Worm (Caenorhabditis elegans) whole organism, late embryonic: ENCODE measurements around the gene set-3.
A peak's percentile ranks its signal among the peaks of the same experiment; 100 is the strongest.

Experiments
- C08G9.2 ChIP-seq: sonication (generic microtip); optimal IDR thresholded peaks from 2 replicates; lab custom pipeline; 2016; ENCODE audit warnings: mild to moderate bottlenecking, missing genetic modification characterization, moderate library complexity, missing compliant biosample characterization
- C38D4.7 ChIP-seq: fragments of 200-800 bp; sonication (Bioruptor generic); optimal IDR thresholded peaks from 2 replicates; lab custom pipeline; 2018; ENCODE audit warnings: mild to moderate bottlenecking, missing genetic modification characterization, moderate library complexity, missing compliant biosample characterization
- T23F11.4 ChIP-seq: fragments of 200-800 bp; sonication (Bioruptor generic); optimal IDR thresholded peaks from 2 replicates; lab custom pipeline; 2018; ENCODE audit warnings: mild to moderate bottlenecking, missing genetic modification characterization, missing compliant biosample characterization
- ahr-1 ChIP-seq: sonication (generic microtip); optimal IDR thresholded peaks from 2 replicates; lab custom pipeline; 2016; ENCODE audit warnings: missing genetic modification characterization, missing compliant biosample characterization
- ama-1 ChIP-seq: fragments of 150-350 bp; optimal IDR thresholded peaks from 2 replicates; lab custom pipeline; 2014
- ceh-14 ChIP-seq: sonication (generic microtip); optimal IDR thresholded peaks from 2 replicates; lab custom pipeline; 2016; ENCODE audit warnings: missing genotype, missing genetic modification characterization, missing compliant biosample characterization
- ceh-24 ChIP-seq: sonication (generic microtip); optimal IDR thresholded peaks from 2 replicates; lab custom pipeline; 2016; ENCODE audit warnings: mild to moderate bottlenecking, missing genetic modification characterization, missing compliant biosample characterization
- ceh-30 ChIP-seq: fragments of 150-350 bp; optimal IDR thresholded peaks from 2 replicates; lab custom pipeline; 2014; ENCODE audit warnings: missing biosample characterization, missing genetic modification characterization
- ceh-31 ChIP-seq: sonication (generic microtip); optimal IDR thresholded peaks from 2 replicates; lab custom pipeline; 2016; ENCODE audit warnings: missing genetic modification characterization, missing compliant biosample characterization
- ceh-34 ChIP-seq: sonication (generic microtip); optimal IDR thresholded peaks from 2 replicates; lab custom pipeline; 2016; ENCODE audit warnings: mild to moderate bottlenecking, missing genetic modification characterization, missing compliant biosample characterization
- ceh-45 ChIP-seq: fragments of 200-800 bp; sonication (Bioruptor generic); IDR thresholded peaks from 2 replicates; pipeline ENCODE4 v1.3.6; 2022; ENCODE audit warnings: missing genetic modification reagents, missing genetic modification characterization, missing compliant biosample characterization
- ceh-6 ChIP-seq: fragments of 200-800 bp; sonication (Bioruptor generic); optimal IDR thresholded peaks from 2 replicates; lab custom pipeline; 2018; ENCODE audit warnings: mild to moderate bottlenecking, missing genetic modification characterization, missing compliant biosample characterization
- ceh-9 ChIP-seq: sonication (generic microtip); optimal IDR thresholded peaks from 2 replicates; lab custom pipeline; 2016; ENCODE audit warnings: mild to moderate bottlenecking, missing genetic modification characterization, inconsistent platforms, missing compliant biosample characterization
- elt-2 ChIP-seq: sonication (generic microtip); optimal IDR thresholded peaks from 2 replicates; lab custom pipeline; 2016; ENCODE audit warnings: missing genetic modification reagents, missing genetic modification characterization, missing compliant biosample characterization
- elt-4 ChIP-seq: sonication (generic microtip); optimal IDR thresholded peaks from 2 replicates; lab custom pipeline; 2016; ENCODE audit warnings: missing genetic modification characterization, missing compliant biosample characterization
- eyg-1 ChIP-seq: sonication (generic microtip); optimal IDR thresholded peaks from 2 replicates; lab custom pipeline; 2016; ENCODE audit warnings: missing genotype, missing genetic modification characterization, missing compliant biosample characterization
- fax-1 ChIP-seq: sonication (generic microtip); optimal IDR thresholded peaks from 2 replicates; lab custom pipeline; 2016; ENCODE audit warnings: missing genotype, missing genetic modification characterization, missing compliant biosample characterization
- fkh-10 ChIP-seq: fragments of 150-350 bp; optimal IDR thresholded peaks from 2 replicates; lab custom pipeline; 2014; ENCODE audit warnings: missing biosample characterization, missing genetic modification reagents, missing genetic modification characterization
- fkh-6 ChIP-seq: sonication (generic microtip); optimal IDR thresholded peaks from 2 replicates; lab custom pipeline; 2016; ENCODE audit warnings: missing genetic modification characterization, missing compliant biosample characterization
- gmeb-2 ChIP-seq: sonication (generic microtip); optimal IDR thresholded peaks from 2 replicates; lab custom pipeline; 2016; ENCODE audit warnings: missing genetic modification characterization, inconsistent platforms, missing compliant biosample characterization
- hlh-30 ChIP-seq: sonication (generic microtip); optimal IDR thresholded peaks from 2 replicates; lab custom pipeline; 2017; ENCODE audit warnings: antibody characterized with exemption, missing genetic modification characterization, missing compliant biosample characterization; ENCODE audit not compliant: insufficient read depth
- lim-6 ChIP-seq: sonication (generic microtip); optimal IDR thresholded peaks from 2 replicates; lab custom pipeline; 2016; ENCODE audit warnings: missing genetic modification characterization, missing compliant biosample characterization
- madf-2 ChIP-seq: sonication (generic microtip); optimal IDR thresholded peaks from 2 replicates; lab custom pipeline; 2017; ENCODE audit warnings: missing genetic modification characterization, missing compliant biosample characterization
- nfya-1 ChIP-seq: sonication (generic microtip); optimal IDR thresholded peaks from 2 replicates; lab custom pipeline; 2017; ENCODE audit warnings: missing genetic modification characterization, mild to moderate bottlenecking, missing compliant biosample characterization, antibody characterized with exemption, moderate library complexity
- nhr-11 ChIP-seq: fragments of 150-350 bp; optimal IDR thresholded peaks from 2 replicates; lab custom pipeline; 2014; ENCODE audit warnings: missing biosample characterization, missing genetic modification characterization
- odd-2 ChIP-seq: sonication (generic microtip); optimal IDR thresholded peaks from 2 replicates; lab custom pipeline; 2017; ENCODE audit warnings: antibody characterized with exemption, mild to moderate bottlenecking, missing genetic modification characterization, missing compliant biosample characterization
- pag-3 ChIP-seq: sonication (generic microtip); optimal IDR thresholded peaks from 2 replicates; lab custom pipeline; 2016; ENCODE audit warnings: missing compliant biosample characterization, missing genetic modification characterization, borderline replicate concordance
- pax-1 ChIP-seq: fragments of 150-350 bp; optimal IDR thresholded peaks from 2 replicates; lab custom pipeline; 2014; ENCODE audit warnings: missing biosample characterization, missing genetic modification characterization
- pros-1 ChIP-seq: fragments of 150-350 bp; optimal IDR thresholded peaks from 2 replicates; lab custom pipeline; 2014; ENCODE audit warnings: missing biosample characterization, missing genetic modification reagents, missing genetic modification characterization
- rnt-1 ChIP-seq: sonication (generic microtip); optimal IDR thresholded peaks from 2 replicates; lab custom pipeline; 2016; ENCODE audit warnings: missing genetic modification characterization, missing compliant biosample characterization
- sdc-2 ChIP-seq: sonication (generic microtip); optimal IDR thresholded peaks from 2 replicates; lab custom pipeline; 2016; ENCODE audit warnings: missing genotype, missing genetic modification characterization, missing compliant biosample characterization
- sox-4 ChIP-seq: sonication (generic microtip); optimal IDR thresholded peaks from 2 replicates; lab custom pipeline; 2017; ENCODE audit warnings: mild to moderate bottlenecking, missing genetic modification characterization, inconsistent platforms, missing compliant biosample characterization
- unc-42 ChIP-seq: sonication (generic microtip); optimal IDR thresholded peaks from 2 replicates; lab custom pipeline; 2016; ENCODE audit warnings: missing genotype, missing genetic modification characterization, missing compliant biosample characterization
- unc-55 ChIP-seq: sonication (generic microtip); optimal IDR thresholded peaks from 2 replicates; lab custom pipeline; 2017; ENCODE audit warnings: missing biosample characterization, missing genetic modification reagents, missing genetic modification characterization
- zip-5 ChIP-seq: sonication (generic microtip); optimal IDR thresholded peaks from 2 replicates; lab custom pipeline; 2016; ENCODE audit warnings: missing genetic modification characterization, missing compliant biosample characterization

Gene set-3

DNA sequence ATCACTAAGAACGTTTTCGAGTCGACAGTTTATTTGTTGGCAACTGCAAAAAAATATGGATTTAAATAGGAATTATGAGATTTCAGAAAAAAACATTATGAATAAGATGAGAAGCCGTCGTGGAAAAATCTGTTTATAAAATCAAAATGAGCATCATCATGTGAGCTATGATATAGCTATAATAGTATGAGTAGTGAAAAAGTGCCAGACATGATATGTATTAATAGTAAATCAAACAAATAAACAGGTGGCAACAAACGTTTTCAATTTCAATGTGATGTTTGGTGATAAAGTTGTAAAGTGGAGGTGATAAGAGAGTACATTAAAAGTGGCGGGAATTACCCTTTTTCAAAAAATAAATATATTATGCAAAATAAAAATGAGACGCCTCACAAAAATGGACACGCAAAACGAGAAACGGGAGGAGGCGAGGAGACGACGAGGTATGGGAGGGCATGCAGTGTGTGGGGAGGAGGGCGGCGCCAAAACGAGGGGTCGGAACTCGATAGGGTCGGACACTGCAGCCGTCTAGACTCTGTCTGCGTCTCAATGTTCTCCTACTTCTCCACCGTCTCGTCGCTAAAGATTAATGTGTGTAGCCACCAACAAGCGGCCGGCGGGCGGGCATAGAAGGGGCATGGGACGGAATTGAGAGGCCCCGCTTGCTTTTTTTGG is 26.6 kb downstream of the set-3 start, which contains the start of gene C07A9.9 (continued):
- TF ChIP-seq ceh-30 = no peak
- TF ChIP-seq lim-6 = no peak
- TF ChIP-seq fax-1 (tag; lab: Kevin White, UChicago) = no peak
- no peak for TF ChIP-seq fkh-10 (GFP tag; lab: Kevin White, UChicago)
- peak; percentile 7 for TF ChIP-seq unc-55
- TF ChIP-seq ceh-45 (GFP tag; lab: Robert Waterston, UW) = no peak
- peak; percentile 67 for TF ChIP-seq ceh-31 (tag; lab: Kevin White, UChicago)
- peak; percentile 1 for TF ChIP-seq pag-3 (tag; lab: Kevin White, UChicago)
- TF ChIP-seq ceh-24 (tag; lab: Kevin White, UChicago) = no peak
- TF ChIP-seq ceh-34 (tag; lab: Kevin White, UChicago) = peak; percentile 80

DNA sequence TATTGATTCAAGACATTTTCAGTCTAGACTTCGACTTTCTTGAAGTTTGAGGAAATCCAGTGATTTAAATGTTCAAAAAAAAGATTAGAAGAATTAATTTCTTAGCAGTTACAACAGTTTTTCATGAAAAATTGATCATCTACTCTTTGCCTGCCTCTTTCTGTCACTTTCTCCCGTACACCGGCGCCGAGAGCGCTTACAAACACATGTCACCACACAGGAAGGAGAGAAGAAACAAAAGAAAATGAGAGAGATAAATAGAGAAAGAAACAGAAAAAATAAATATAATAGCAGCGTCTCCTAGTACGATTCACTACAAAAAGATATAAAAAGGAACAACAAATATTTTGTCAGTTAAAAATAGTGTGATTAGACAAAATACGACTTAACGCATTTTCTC is 27.7 kb downstream of the set-3 start:
- TF ChIP-seq C08G9.2 (tag; lab: Kevin White, UChicago) (no peak), unc-55 (peak; percentile 53)

DNA sequence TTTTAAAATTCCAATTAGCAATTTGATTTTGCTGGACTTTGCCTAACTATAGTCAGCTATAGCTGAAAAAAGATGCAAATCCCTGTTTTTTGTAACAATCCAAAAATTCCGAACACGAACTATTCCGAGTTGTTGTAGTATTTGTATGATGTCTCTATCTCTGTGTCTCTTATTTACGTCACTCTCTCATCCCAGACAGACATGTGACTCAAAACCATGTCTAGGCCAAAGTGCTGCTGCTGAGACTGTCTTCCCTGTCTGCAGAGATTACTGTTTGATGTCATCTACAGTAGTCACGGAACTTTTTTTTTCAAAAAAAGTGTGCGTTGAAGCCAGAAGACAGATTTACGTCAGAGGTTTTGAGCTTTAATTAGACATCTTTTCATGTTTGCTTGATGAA is 28.1 kb downstream of the set-3 start:
- TF ChIP-seq pros-1 (tag; lab: Kevin White, UChicago) (no peak), hlh-30 (tag; lab: Kevin White, UChicago) (peak; percentile 48), ceh-31 (tag; lab: Kevin White, UChicago) (no peak)
- TF ChIP-seq, all 69 proteins: peak for 1

DNA sequence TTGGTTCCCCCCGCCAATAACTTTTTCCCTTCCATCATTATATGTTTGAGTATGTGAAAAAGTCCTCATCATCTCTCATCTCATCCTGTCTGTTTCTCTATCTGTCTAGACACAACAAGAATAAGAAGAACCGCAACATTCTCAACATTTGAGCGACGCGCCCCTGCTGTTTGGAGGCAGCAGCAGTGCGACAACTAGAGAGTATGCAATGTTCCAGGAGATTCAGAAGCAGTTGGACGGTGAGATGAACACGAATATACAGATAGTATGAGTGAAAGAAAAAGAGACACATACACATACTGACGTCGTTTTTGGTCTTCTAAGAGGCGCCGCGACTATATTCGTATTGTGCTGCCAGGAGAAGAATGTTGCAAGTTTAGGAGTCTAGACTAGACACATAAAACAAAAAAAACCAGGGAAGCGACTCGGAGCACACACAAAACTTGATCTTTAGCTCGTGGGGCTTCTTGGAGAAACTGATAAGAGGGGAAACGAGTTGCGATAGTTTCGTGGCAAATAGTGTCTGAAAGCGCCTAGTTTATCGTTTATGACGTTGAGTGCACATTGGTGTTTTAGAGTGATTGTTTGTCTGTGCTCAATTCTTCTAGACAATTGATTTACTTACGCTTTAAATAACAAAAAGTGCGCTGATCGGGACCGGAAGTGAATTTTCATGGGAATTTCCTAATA is 28.7 kb downstream of the set-3 start:
- TF ChIP-seq T23F11.4 (no peak), ceh-14 (no peak), madf-2 (no peak), rnt-1 (peak; percentile 13), pax-1 (tag; lab: Kevin White, UChicago) (no peak), C38D4.7 (GFP tag; lab: Kevin White, UChicago) (no peak), ceh-24 (tag; lab: Kevin White, UChicago) (no peak), ceh-34 (tag; lab: Kevin White, UChicago) (no peak), unc-55 (peak; percentile 51), elt-4 (tag; lab: Kevin White, UChicago) (no peak), sdc-2 (tag; lab: Kevin White, UChicago) (no peak), elt-2 (peak; percentile 15), ahr-1 (tag; lab: Kevin White, UChicago) (no peak), lim-6 (no peak), hlh-30 (tag; lab: Kevin White, UChicago) (no peak), sox-4 (no peak), ceh-45 (GFP tag; lab: Robert Waterston, UW) (no peak), ceh-9 (no peak), nfya-1 (peak; percentile 19), gmeb-2 (tag; lab: Kevin White, UChicago) (no peak), pros-1 (tag; lab: Kevin White, UChicago) (no peak), fkh-10 (GFP tag; lab: Kevin White, UChicago) (no peak), fkh-6 (tag; lab: Kevin White, UChicago) (no peak), eyg-1 (tag; lab: Kevin White, UChicago) (no peak)

DNA sequence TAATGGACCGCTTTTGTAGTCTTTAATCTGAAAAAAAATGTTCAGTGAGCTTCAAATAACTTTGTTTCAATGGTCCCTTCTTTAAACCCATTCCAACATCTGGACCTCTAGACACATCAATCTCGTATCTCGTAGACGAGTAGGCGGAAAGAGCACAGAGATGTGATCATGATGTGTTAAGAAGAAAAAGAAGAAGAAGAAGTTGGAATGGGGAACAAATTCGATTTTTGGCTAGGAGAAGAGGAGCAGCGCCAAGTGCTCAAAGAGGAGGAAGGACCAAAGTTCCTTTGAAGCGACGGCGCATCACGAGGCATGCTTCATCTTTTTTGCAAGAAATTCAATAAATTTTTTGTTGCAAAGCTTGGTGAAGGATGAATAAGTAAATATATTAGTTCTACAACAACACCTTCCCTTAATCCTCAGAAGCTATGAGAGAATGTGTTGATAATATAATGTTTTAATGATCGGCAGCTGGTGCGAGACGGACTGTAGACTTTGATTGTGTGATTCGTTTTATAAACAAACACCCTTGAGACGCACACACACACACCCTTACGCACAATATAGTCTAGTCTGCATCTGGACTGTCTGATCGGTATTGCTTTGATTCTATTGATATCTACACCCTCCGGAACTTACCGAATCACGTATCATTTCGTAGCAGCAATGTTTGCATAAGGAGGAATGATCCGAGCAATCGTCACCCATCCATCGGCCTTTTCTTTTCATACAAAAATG is 29.7 kb downstream of the set-3 start:
- TF ChIP-seq nhr-11 (tag; lab: Kevin White, UChicago) (no peak), unc-42 (tag; lab: Kevin White, UChicago) (peak; percentile 46), ama-1 (lab: Kevin White, UChicago) (no peak), zip-5 (tag; lab: Kevin White, UChicago) (no peak), unc-55 (no peak), sdc-2 (tag; lab: Kevin White, UChicago) (no peak), ceh-24 (tag; lab: Kevin White, UChicago) (no peak), ahr-1 (tag; lab: Kevin White, UChicago) (no peak), C08G9.2 (tag; lab: Kevin White, UChicago) (no peak), ceh-6 (no peak), odd-2 (tag; lab: Kevin White, UChicago) (peak; percentile 13)
- TF ChIP-seq, all 69 proteins: peak for 2
